Fruit fly (Drosophila melanogaster) whole organism, embryonic: ENCODE data around the gene Cralbp.

ENCODE experiments used
- Adf1 ChIP-seq: fragments of 200-800 bp; sonication (Bioruptor generic); IDR thresholded peaks from 2 replicates; pipeline ENCODE4 v1.3.6; 2022; ENCODE audit warnings: missing biosample characterization, missing genetic modification characterization
- Awh ChIP-seq: fragments of 200-800 bp; sonication (Bioruptor generic); IDR thresholded peaks from 2 replicates; pipeline ENCODE4, ENCODE4 v1.3.6; 2022; ENCODE audit warnings: missing biosample characterization, missing genetic modification characterization
- Blimp-1 ChIP-seq: fragments of 200-800 bp; sonication (Bioruptor generic); optimal IDR thresholded peaks from 3 replicates; lab custom pipeline; 2018; ENCODE audit warnings: missing biosample characterization, missing genetic modification characterization, mild to moderate bottlenecking, moderate library complexity, missing genetic modification reagents
- Bteb2 ChIP-seq: fragments of 200-800 bp; sonication (Bioruptor generic); optimal IDR thresholded peaks from 2 replicates; lab custom pipeline; 2016; ENCODE audit warnings: missing biosample characterization, missing genetic modification characterization
- CG10462 ChIP-seq: fragments of 200-800 bp; sonication (Bioruptor generic); optimal IDR thresholded peaks from 2 replicates; lab custom pipeline; 2016; ENCODE audit warnings: missing biosample characterization, missing genetic modification characterization
- CG11560 ChIP-seq: fragments of 200-800 bp; sonication (Bioruptor generic); IDR thresholded peaks from 3 replicates; pipeline ENCODE4 v1.3.6; 2022; ENCODE audit warnings: missing biosample characterization, missing genetic modification characterization
- CG12744 ChIP-seq: fragments of 200-800 bp; sonication (Bioruptor generic); optimal IDR thresholded peaks from 2 replicates; lab custom pipeline; 2016; ENCODE audit warnings: missing biosample characterization, missing genetic modification characterization
- CG13424 ChIP-seq: fragments of 200-800 bp; sonication (Bioruptor generic); optimal IDR thresholded peaks from 2 replicates; lab custom pipeline; 2019; ENCODE audit warnings: missing biosample characterization, mild to moderate bottlenecking, missing genetic modification characterization, moderate library complexity
- CG14050 ChIP-seq: fragments of 200-800 bp; sonication (Bioruptor generic); IDR thresholded peaks from 3 replicates; pipeline ENCODE4 v1.3.6; 2022; ENCODE audit warnings: missing biosample characterization, missing genetic modification characterization
- CG15011 ChIP-seq: fragments of 200-800 bp; sonication (Bioruptor generic); optimal IDR thresholded peaks from 3 replicates; lab custom pipeline; 2018; ENCODE audit warnings: missing biosample characterization, mild to moderate bottlenecking, missing genetic modification characterization
- CG16779 ChIP-seq: fragments of 200-800 bp; sonication (Bioruptor generic); IDR thresholded peaks from 2 replicates; pipeline ENCODE4 v1.3.6; 2022; ENCODE audit warnings: missing biosample characterization, missing genetic modification characterization
- CG16815 ChIP-seq: fragments of 200-800 bp; sonication (Bioruptor generic); optimal IDR thresholded peaks from 3 replicates; lab custom pipeline; 2017; ENCODE audit warnings: missing biosample characterization, mild to moderate bottlenecking, missing genetic modification characterization
- CG16863 ChIP-seq: fragments of 200-800 bp; sonication (Bioruptor generic); optimal IDR thresholded peaks from 3 replicates; lab custom pipeline; 2016; ENCODE audit warnings: missing biosample characterization, missing genetic modification characterization
- CG1792 ChIP-seq: fragments of 200-800 bp; sonication (Bioruptor generic); optimal IDR thresholded peaks from 2 replicates; lab custom pipeline; 2016; ENCODE audit warnings: missing biosample characterization, missing genetic modification characterization
- CG18764 ChIP-seq: fragments of 200-800 bp; sonication (Bioruptor generic); optimal IDR thresholded peaks from 3 replicates; lab custom pipeline; 2016; ENCODE audit warnings: missing biosample characterization, missing genetic modification characterization
- CG30020 ChIP-seq: fragments of 200-800 bp; optimal IDR thresholded peaks from 2 replicates; lab custom pipeline; 2019; ENCODE audit warnings: missing biosample characterization, mild to moderate bottlenecking, missing genetic modification characterization, moderate library complexity
- CG31365 ChIP-seq: fragments of 200-800 bp; sonication (Bioruptor generic); optimal IDR thresholded peaks from 2 replicates; lab custom pipeline; 2018; ENCODE audit warnings: missing biosample characterization, mild to moderate bottlenecking, missing genetic modification characterization
- CG31441 ChIP-seq: fragments of 200-800 bp; sonication (Bioruptor generic); IDR thresholded peaks from 2 replicates; pipeline ENCODE4 v1.3.6; 2022; ENCODE audit warnings: missing biosample characterization, missing genetic modification characterization
- CG32532 ChIP-seq: fragments of 200-800 bp; sonication (Bioruptor generic); IDR thresholded peaks from 2 replicates; pipeline ENCODE4 v1.3.6; 2022; ENCODE audit warnings: missing biosample characterization, missing genetic modification characterization
- CG33213 ChIP-seq: fragments of 200-800 bp; sonication (Bioruptor generic); optimal IDR thresholded peaks from 3 replicates; lab custom pipeline; 2016; ENCODE audit warnings: missing biosample characterization, missing genetic modification characterization
- CG7271 ChIP-seq: fragments of 200-800 bp; sonication (Bioruptor generic); optimal IDR thresholded peaks from 2 replicates; lab custom pipeline; 2018; ENCODE audit warnings: missing biosample characterization, mild to moderate bottlenecking, missing genetic modification characterization, moderate library complexity
- CG8359 ChIP-seq: fragments of 200-800 bp; sonication (Bioruptor generic); optimal IDR thresholded peaks from 2 replicates; lab custom pipeline; 2017; ENCODE audit warnings: missing biosample characterization, mild to moderate bottlenecking, missing genetic modification characterization, borderline replicate concordance
- CG8924 ChIP-seq: fragments of 200-800 bp; optimal IDR thresholded peaks from 3 replicates; lab custom pipeline; 2019; ENCODE audit warnings: missing biosample characterization, mild to moderate bottlenecking, missing genetic modification characterization, moderate library complexity
- CG9817 ChIP-seq: fragments of 200-800 bp; sonication (Bioruptor generic); optimal IDR thresholded peaks from 2 replicates; lab custom pipeline; 2018; ENCODE audit warnings: missing biosample characterization, mild to moderate bottlenecking, missing genetic modification characterization, moderate library complexity
- CHES-1-like ChIP-seq: fragments of 200-800 bp; sonication (Bioruptor generic); optimal IDR thresholded peaks from 2 replicates; lab custom pipeline; 2016; ENCODE audit warnings: missing biosample characterization, missing genetic modification characterization
- D ChIP-seq, 2 experiments: fragments of 200-800 bp in 1 of 2; fragments of >200 bp in 1 of 2; sonication (Bioruptor generic) in 1 of 2; optimal IDR thresholded peaks; 2 replicates in 1 of 2; 3 replicates in 1 of 2; lab custom pipeline; 2017; ENCODE audit warnings: mild to moderate bottlenecking in 1 of 2, missing biosample characterization in 1 of 2, missing genetic modification characterization in 1 of 2, missing genetic modification reagents in 1 of 2
- Doc3 ChIP-seq: fragments of 200-800 bp; sonication (Bioruptor generic); IDR thresholded peaks from 3 replicates; pipeline ENCODE4 v1.3.6; 2022; ENCODE audit warnings: missing biosample characterization, missing genetic modification characterization; ENCODE audit not compliant: partially characterized antibody
- ERR ChIP-seq: fragments of 200-800 bp; sonication (Bioruptor generic); optimal IDR thresholded peaks from 2 replicates; lab custom pipeline; 2016; ENCODE audit warnings: missing biosample characterization, missing genetic modification characterization
- H15 ChIP-seq: fragments of 200-800 bp; sonication (Bioruptor generic); IDR thresholded peaks from 3 replicates; pipeline ENCODE4 v1.3.6; 2022; ENCODE audit warnings: missing biosample characterization, missing genetic modification characterization
- Lpt ChIP-seq: fragments of >200 bp; optimal IDR thresholded peaks from 2 replicates; lab custom pipeline; 2018; ENCODE audit warnings: missing biosample characterization, missing genetic modification characterization
- Opbp ChIP-seq: fragments of 200-800 bp; sonication (Bioruptor generic); IDR thresholded peaks from 3 replicates; pipeline ENCODE4 v1.3.6; 2022; ENCODE audit warnings: missing biosample characterization, missing genetic modification characterization; ENCODE audit not compliant: partially characterized antibody
- Optix ChIP-seq: fragments of 200-800 bp; sonication (Bioruptor generic); IDR thresholded peaks from 3 replicates; pipeline ENCODE4 v1.3.6; 2022; ENCODE audit warnings: missing biosample characterization, missing genetic modification characterization
- Scr ChIP-seq: fragments of 200-800 bp; sonication (Bioruptor generic); IDR thresholded peaks from 2 replicates; pipeline ENCODE4 v1.3.6; 2022; ENCODE audit warnings: missing biosample characterization, missing genetic modification characterization; ENCODE audit not compliant: partially characterized antibody
- Trl ChIP-seq, 3 experiments: fragments of >200 bp in 2 of 3; fragments of 200-800 bp in 1 of 3; sonication (Bioruptor generic) in 1 of 3; optimal IDR thresholded peaks; 2 replicates in 1 of 3; 3 replicates in 2 of 3; lab custom pipeline; 2016 to 2017; ENCODE audit warnings: missing biosample characterization in 1 of 3, missing genetic modification characterization in 1 of 3
- Usf ChIP-seq: fragments of 200-800 bp; sonication (Bioruptor generic); optimal IDR thresholded peaks from 2 replicates; lab custom pipeline; 2017; ENCODE audit warnings: missing genotype, missing biosample characterization, missing genetic modification characterization
- abd-A ChIP-seq: fragments of 200-800 bp; sonication (Bioruptor generic); optimal IDR thresholded peaks from 3 replicates; lab custom pipeline; 2019; ENCODE audit warnings: missing biosample characterization, mild to moderate bottlenecking, missing genetic modification characterization, moderate library complexity
- aop ChIP-seq: fragments of 200-800 bp; sonication (Bioruptor generic); IDR thresholded peaks from 2 replicates; pipeline ENCODE4 v1.3.6; 2022; ENCODE audit warnings: missing biosample characterization, missing genetic modification characterization
- bowl ChIP-seq: fragments of 200-800 bp; sonication (Bioruptor generic); IDR thresholded peaks from 2 replicates; pipeline ENCODE4 v1.3.6; 2022; ENCODE audit warnings: missing biosample characterization, missing genetic modification characterization
- crol ChIP-seq: fragments of 200-800 bp; sonication (Bioruptor generic); IDR thresholded peaks from 2 replicates; pipeline ENCODE4 v1.3.6; 2022; ENCODE audit warnings: missing biosample characterization, missing genetic modification characterization
- gfzf ChIP-seq: fragments of 200-800 bp; sonication (Bioruptor generic); optimal IDR thresholded peaks from 2 replicates; lab custom pipeline; 2016; ENCODE audit warnings: missing biosample characterization, mild to moderate bottlenecking, missing genetic modification characterization, moderate library complexity
- lola ChIP-seq, 3 experiments: fragments of >200 bp in 2 of 3; fragments of 200-800 bp in 1 of 3; sonication (Bioruptor generic) in 1 of 3; optimal IDR thresholded peaks; 2 replicates each; lab custom pipeline; 2017 to 2019; ENCODE audit warnings: missing biosample characterization in 3 of 3, missing genetic modification characterization in 3 of 3, mild to moderate bottlenecking in 1 of 3, moderate library complexity in 1 of 3
- odd ChIP-seq: fragments of 200-800 bp; sonication (Bioruptor generic); optimal IDR thresholded peaks from 2 replicates; lab custom pipeline; 2017; ENCODE audit warnings: missing biosample characterization, mild to moderate bottlenecking, missing genetic modification characterization
- sens ChIP-seq: fragments of 200-800 bp; sonication (Bioruptor generic); peaks from one replicate; lab custom pipeline; 2016; ENCODE audit warnings: missing biosample characterization, missing genetic modification characterization
- tgo ChIP-seq: fragments of 200-800 bp; sonication (Bioruptor generic); IDR thresholded peaks from 3 replicates; pipeline ENCODE4 v1.3.6; 2022; ENCODE audit warnings: missing biosample characterization, missing genetic modification characterization
- toy ChIP-seq: fragments of 200-800 bp; sonication (Bioruptor generic); IDR thresholded peaks from 2 replicates; pipeline ENCODE4 v1.3.6; 2022; ENCODE audit warnings: missing biosample characterization, missing genetic modification characterization
- wdn ChIP-seq: fragments of 200-800 bp; sonication (Bioruptor generic); IDR thresholded peaks from 2 replicates; pipeline ENCODE4 v1.3.6; 2022; ENCODE audit warnings: missing biosample characterization, missing genetic modification characterization
- z ChIP-seq: fragments of 200-800 bp; sonication (Bioruptor generic); IDR thresholded peaks from 3 replicates; pipeline ENCODE4 v1.3.6; 2022; ENCODE audit warnings: missing biosample characterization, missing genetic modification characterization
- zen ChIP-seq: fragments of 200-800 bp; sonication (Bioruptor generic); optimal IDR thresholded peaks from 3 replicates; lab custom pipeline; 2018; ENCODE audit warnings: missing biosample characterization, mild to moderate bottlenecking, missing genetic modification characterization, moderate library complexity
- zfh1 ChIP-seq: fragments of 200-800 bp; sonication (Bioruptor generic); IDR thresholded peaks from 3 replicates; pipeline ENCODE4 v1.3.6; 2022; ENCODE audit warnings: missing biosample characterization, missing genetic modification characterization

Cralbp gene

DNA sequence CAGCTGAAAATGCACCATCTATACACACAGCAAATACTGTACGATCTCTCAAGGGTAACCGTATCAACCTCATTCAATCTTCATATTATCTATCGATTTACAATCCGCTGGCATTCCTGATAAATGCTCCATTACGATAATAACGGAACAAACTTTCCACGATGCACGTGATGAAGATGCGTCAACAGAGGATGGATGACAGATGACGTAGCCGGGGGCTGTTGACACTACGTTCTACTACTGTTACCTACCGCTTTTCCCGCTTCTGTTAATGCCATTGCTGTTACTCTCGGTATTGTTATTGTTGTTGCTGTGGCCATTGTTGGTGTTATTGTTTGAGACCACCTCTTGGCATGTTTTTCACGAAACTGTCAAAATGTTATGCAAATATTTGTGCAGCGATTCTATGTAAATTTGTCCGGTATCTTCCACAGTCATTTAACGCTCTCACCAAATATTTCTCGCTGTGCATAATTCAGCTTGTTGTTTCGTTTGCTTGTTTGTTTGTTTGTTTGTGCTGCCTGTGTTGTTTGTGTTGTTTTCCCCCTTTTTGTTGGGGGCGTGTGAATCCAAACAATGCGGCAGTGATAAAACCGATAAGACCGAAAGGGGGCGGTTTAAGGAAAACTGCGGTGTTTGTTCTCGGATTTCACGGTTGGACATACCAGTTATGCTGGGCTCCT, 37.4 kb upstream of the Cralbp start (continued):
- TF ChIP-seq Lpt (GFP tag; lab: Kevin White, UChicago) (no peak), toy (GFP tag; lab: Robert Waterston, UW) (no peak), aop (GFP tag; lab: Robert Waterston, UW) (no peak), Bteb2 (GFP tag; lab: Kevin White, UChicago) (peak; percentile 53), CG11560 (no peak), Adf1 (GFP tag; lab: Robert Waterston, UW) (no peak), CG31441 (peak; percentile 87), Usf (GFP tag; lab: Kevin White, UChicago) (peak; percentile 66), lola (GFP tag; optimal IDR thresholded peaks at IDR 0.05; lab: Kevin White, UChicago) (peak in 1 of 3 experiments; percentile 82), CG32532 (GFP tag; lab: Robert Waterston, UW) (0 out of 2 replicates have a peak, but pooled peaks have one; percentile 26), D (optimal IDR thresholded peaks at IDR 0.05; lab: Kevin White, UChicago) (no peak), D (GFP tag; optimal IDR thresholded peaks at IDR 0.05; lab: Kevin White, UChicago) (peak; percentile 92), gfzf (GFP tag; lab: Kevin White, UChicago) (no peak), CHES-1-like (peak; percentile 81), Blimp-1 (GFP tag; lab: Kevin White, UChicago) (peak; percentile 89), CG8359 (GFP tag; lab: Kevin White, UChicago) (peak; percentile 88), Doc3 (no peak), Opbp (GFP tag; lab: Robert Waterston, UW) (no peak), CG18764 (GFP tag; lab: Kevin White, UChicago) (peak; percentile 90), ERR (GFP tag; lab: Kevin White, UChicago) (no peak), sens (GFP tag; lab: Kevin White, UChicago) (peak; percentile 92), CG31365 (tag; lab: Kevin White, UChicago) (peak; percentile 83), crol (GFP tag; lab: Robert Waterston, UW) (no peak), tgo (GFP tag; lab: Robert Waterston, UW) (peak; percentile 48; the same call in 1 of the 3 replicates), bowl (GFP tag; lab: Robert Waterston, UW) (no peak), CG10462 (GFP tag; lab: Kevin White, UChicago) (peak; percentile 81), Trl (optimal IDR thresholded peaks at IDR 0.05; lab: Kevin White, UChicago) (no peak), Trl (GFP tag; optimal IDR thresholded peaks at IDR 0.05; lab: Kevin White, UChicago) (peak; percentile 89), CG30020 (tag; lab: Kevin White, UChicago) (no peak), CG12744 (GFP tag; lab: Kevin White, UChicago) (peak; percentile 71), CG7271 (tag; lab: Kevin White, UChicago) (peak; percentile 85), CG15011 (GFP tag; lab: Kevin White, UChicago) (peak; percentile 78), z (GFP tag; lab: Robert Waterston, UW) (0 out of 3 replicates have a peak, but pooled peaks have one; percentile 51), zfh1 (peak; percentile 82), CG16779 (no peak), Optix (GFP tag; lab: Robert Waterston, UW) (0 out of 3 replicates have a peak, but pooled peaks have one; percentile 39), wdn (GFP tag; lab: Robert Waterston, UW) (no peak), CG9817 (peak; percentile 35), CG14050 (GFP tag; lab: Robert Waterston, UW) (peak; percentile 58), odd (GFP tag; lab: Kevin White, UChicago) (peak; percentile 85), Scr (no peak), CG16815 (peak; percentile 41), abd-A (no peak), CG1792 (GFP tag; lab: Kevin White, UChicago) (peak; percentile 84), CG8924 (tag; lab: Kevin White, UChicago) (peak; percentile 86), Awh (GFP tag; lab: Robert Waterston, UW) (peak; percentile 74), zen (peak; percentile 67), CG33213 (GFP tag; lab: Kevin White, UChicago) (peak; percentile 91), H15 (GFP tag; lab: Robert Waterston, UW) (no peak), CG13424 (tag; lab: Kevin White, UChicago) (peak; percentile 68), CG16863 (peak; percentile 90)
